Worm (Caenorhabditis elegans) whole organism, mixed stage, embryonic: ENCODE results near the gene F58G1.8.

Experiments
- ceh-39 ChIP-seq: fragments of 150-350 bp; optimal IDR thresholded peaks from 2 replicates; lab custom pipeline; 2014; ENCODE audit warnings: missing biosample characterization, missing genetic modification characterization
- elt-1 ChIP-seq: sonication (generic microtip); optimal IDR thresholded peaks from 2 replicates; lab custom pipeline; 2017; ENCODE audit warnings: missing genetic modification characterization, mild to moderate bottlenecking, missing compliant biosample characterization, antibody characterized with exemption, moderate library complexity, borderline replicate concordance; ENCODE audit not compliant: insufficient read depth
- elt-3 ChIP-seq: fragments of 150-350 bp; optimal IDR thresholded peaks from 2 replicates; lab custom pipeline; 2014; ENCODE audit warnings: missing biosample characterization, missing genetic modification characterization
- lsy-2 ChIP-seq: fragments of 150-350 bp; optimal IDR thresholded peaks from 2 replicates; lab custom pipeline; 2014; ENCODE audit warnings: missing biosample characterization, missing genetic modification characterization
- sptf-1 ChIP-seq: sonication (generic microtip); optimal IDR thresholded peaks from 2 replicates; lab custom pipeline; 2017; ENCODE audit warnings: mild to moderate bottlenecking, missing genetic modification characterization, moderate library complexity, missing compliant biosample characterization
- unc-39 ChIP-seq: fragments of 150-350 bp; optimal IDR thresholded peaks from 2 replicates; lab custom pipeline; 2014; ENCODE audit warnings: missing biosample characterization, missing genetic modification characterization
- ztf-11 ChIP-seq: fragments of 150-350 bp; optimal IDR thresholded peaks from 2 replicates; lab custom pipeline; 2014; ENCODE audit warnings: missing biosample characterization, missing genetic modification characterization

ce11 chrII:12879758-12880157, 45.7 kb downstream of the F58G1.8 start:
- TF ChIP-seq ztf-11 (tag; lab: Kevin White, UChicago) = no peak
- no peak for TF ChIP-seq lsy-2 (tag; lab: Kevin White, UChicago)
- TF ChIP-seq ceh-39 (tag; lab: Kevin White, UChicago) = no peak
- no peak for TF ChIP-seq sptf-1 (tag; lab: Kevin White, UChicago)
- no peak for TF ChIP-seq unc-39
- TF ChIP-seq elt-1 (tag; lab: Kevin White, UChicago) = no peak
- TF ChIP-seq elt-3 = no peak
